Worm (Caenorhabditis elegans) whole organism, L4 larva: ENCODE measurements around the gene cnx-1.

Experiments
- D1046.2 ChIP-seq: fragments of 200-800 bp; sonication (Bioruptor generic); IDR thresholded peaks from 2 replicates; pipeline ENCODE4 v1.3.6; 2022; ENCODE audit warnings: missing genetic modification characterization, missing compliant biosample characterization
- mxl-2 ChIP-seq: fragments of 200-800 bp; sonication (Bioruptor generic); conservative IDR thresholded peaks from 2 replicates; pipeline ENCODE4 v1.3.6; 2022; ENCODE audit warnings: missing genetic modification reagents, missing genetic modification characterization, missing compliant biosample characterization

DNA sequence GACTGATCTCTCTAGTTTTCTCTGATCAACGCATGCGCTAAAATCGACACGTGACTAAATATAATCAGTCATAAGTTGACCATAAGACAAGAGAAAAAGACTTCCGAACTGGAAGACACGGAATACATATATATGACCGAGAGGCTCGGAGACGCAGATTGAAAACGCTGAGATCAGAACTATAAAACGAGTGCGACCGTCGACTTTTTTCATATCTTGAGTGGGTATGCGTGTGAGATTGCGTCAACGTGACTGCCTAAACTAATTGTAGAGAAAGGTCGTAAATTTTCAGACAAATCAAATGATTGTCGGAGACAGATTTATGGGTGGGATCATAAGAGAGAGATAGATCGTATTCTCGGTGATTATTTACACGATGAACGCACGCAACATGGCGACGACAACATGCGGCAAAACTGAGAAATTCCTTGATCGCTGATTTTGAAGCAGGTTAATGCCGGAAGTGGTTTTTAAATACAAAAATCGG lies 9.3 kb downstream of the cnx-1 start:
- TF ChIP-seq D1046.2 (GFP tag; lab: Robert Waterston, UW) (no peak), mxl-2 (GFP tag; lab: Robert Waterston, UW) (no peak)
